Worm (Caenorhabditis elegans): ENCODE measurements around the gene T22B2.1.
A peak's percentile ranks its signal among the peaks of the same experiment; 100 is the strongest.

T22B2.1 gene

ce11 chrX:3969980-3970403 lies 44.1 kb downstream of the T22B2.1 start (continued):
- TF ChIP-seq ets-4 (tag; optimal IDR thresholded peaks at IDR 0.05): no peak
- TF ChIP-seq npax-4 (tag; optimal IDR thresholded peaks at IDR 0.05): peak; percentile 53
- no peak for TF ChIP-seq hlh-15 (tag; optimal IDR thresholded peaks at IDR 0.05)
- peak; percentile 71 for TF ChIP-seq nfya-1 (tag; optimal IDR thresholded peaks at IDR 0.05)
- peak; percentile 67 for TF ChIP-seq ceh-2 (tag; optimal IDR thresholded peaks at IDR 0.05)
- peak; percentile 58 for TF ChIP-seq ztf-16 (tag; optimal IDR thresholded peaks at IDR 0.05)
- TF ChIP-seq sox-2 (GFP tag; IDR thresholded peaks at IDR 0.05): peak; percentile 84
- peak; percentile 81 for TF ChIP-seq C08G9.2 (tag; optimal IDR thresholded peaks at IDR 0.05)
- TF ChIP-seq sdc-2 (tag; optimal IDR thresholded peaks at IDR 0.05): peak; percentile 89
- peak; percentile 80 for TF ChIP-seq T23F11.4 (GFP tag; optimal IDR thresholded peaks at IDR 0.05)
- peak; percentile 81 for TF ChIP-seq pha-2 (tag; optimal IDR thresholded peaks at IDR 0.05)
- no peak for TF ChIP-seq ceh-24 (tag; optimal IDR thresholded peaks at IDR 0.05)
- TF ChIP-seq eyg-1 (tag; optimal IDR thresholded peaks at IDR 0.05): peak; percentile 50
- TF ChIP-seq elt-4 (tag; optimal IDR thresholded peaks at IDR 0.05): no peak
- TF ChIP-seq hlh-8 (tag; optimal IDR thresholded peaks at IDR 0.05): peak; percentile 56
- peak; percentile 64 for TF ChIP-seq unc-3 (GFP tag; conservative IDR thresholded peaks at IDR 0.05)
- no peak for TF ChIP-seq unc-3 (tag; optimal IDR thresholded peaks at IDR 0.05)
- TF ChIP-seq zip-5 (tag; optimal IDR thresholded peaks at IDR 0.05): peak; percentile 65
- TF ChIP-seq rnt-1 (tag; optimal IDR thresholded peaks at IDR 0.05): peak; percentile 40
- peak; percentile 84 for TF ChIP-seq pat-9 (tag; optimal IDR thresholded peaks at IDR 0.05)
- TF ChIP-seq ceh-9 (tag; optimal IDR thresholded peaks at IDR 0.05): peak; percentile 3
- TF ChIP-seq lin-11 (tag; optimal IDR thresholded peaks at IDR 0.05): peak; percentile 58
- TF ChIP-seq ceh-45 (GFP tag; IDR thresholded peaks at IDR 0.05): peak; percentile 74; the same call in 1 of the 2 replicates
- peak; percentile 18 for TF ChIP-seq pax-1 (tag; optimal IDR thresholded peaks at IDR 0.05)
- TF ChIP-seq unc-55 (GFP tag; optimal IDR thresholded peaks at IDR 0.05): no peak
- TF ChIP-seq nhr-232 (tag; optimal IDR thresholded peaks at IDR 0.05): peak; percentile 76
- no peak for TF ChIP-seq ama-1 (optimal IDR thresholded peaks at IDR 0.05)
- peak; percentile 83 for TF ChIP-seq gmeb-2 (tag; optimal IDR thresholded peaks at IDR 0.05)
- peak; percentile 44 for TF ChIP-seq odd-2 (tag; optimal IDR thresholded peaks at IDR 0.05)
- peak; percentile 70 for TF ChIP-seq ahr-1 (tag; optimal IDR thresholded peaks at IDR 0.05)
- peak; percentile 77 for TF ChIP-seq syd-9 (tag; optimal IDR thresholded peaks at IDR 0.05)
- peak; percentile 76 for TF ChIP-seq dmd-4 (tag; optimal IDR thresholded peaks at IDR 0.05; ENCODE audit: borderline replicate concordance)
- peak; percentile 72 for TF ChIP-seq ceh-31 (tag; optimal IDR thresholded peaks at IDR 0.05)
- peak; percentile 76 for TF ChIP-seq ttx-3 (tag; optimal IDR thresholded peaks at IDR 0.05)
- TF ChIP-seq F13H6.1 (tag; optimal IDR thresholded peaks at IDR 0.05): peak; percentile 19
- peak; percentile 73 for TF ChIP-seq ceh-19 (GFP tag; optimal IDR thresholded peaks at IDR 0.05)

ce11 chrX:3970786-3971185 lies 44.9 kb downstream of the T22B2.1 start:
- no peak for TF ChIP-seq sox-4 (tag; optimal IDR thresholded peaks at IDR 0.05)
- no peak for TF ChIP-seq ceh-31 (tag; optimal IDR thresholded peaks at IDR 0.05)
- peak; percentile 1 for TF ChIP-seq ref-2 (tag; optimal IDR thresholded peaks at IDR 0.05)
- TF ChIP-seq ceh-22 (tag; optimal IDR thresholded peaks at IDR 0.05): no peak
- TF ChIP-seq lin-11 (tag; optimal IDR thresholded peaks at IDR 0.05): no peak
- no peak for TF ChIP-seq eyg-1 (tag; optimal IDR thresholded peaks at IDR 0.05)

ce11 chrX:3973534-3973933 lies 47.7 kb downstream of the T22B2.1 start, which contains the start of gene C16B8.4:
C16B8.4 (minus strand) TSS chrX:3973634.
- TF ChIP-seq elt-2 (tag; optimal IDR thresholded peaks at IDR 0.05): no peak
- no peak for TF ChIP-seq che-1 (tag; optimal IDR thresholded peaks at IDR 0.05)
- no peak for TF ChIP-seq K09A11.1 (tag; optimal IDR thresholded peaks at IDR 0.05; ENCODE audit: insufficient read depth)
- no peak for TF ChIP-seq pros-1 (tag; optimal IDR thresholded peaks at IDR 0.05)
